Fruit fly (Drosophila melanogaster): ENCODE data around the gene SLIRP1.

The SLIRP1 gene

DNA sequence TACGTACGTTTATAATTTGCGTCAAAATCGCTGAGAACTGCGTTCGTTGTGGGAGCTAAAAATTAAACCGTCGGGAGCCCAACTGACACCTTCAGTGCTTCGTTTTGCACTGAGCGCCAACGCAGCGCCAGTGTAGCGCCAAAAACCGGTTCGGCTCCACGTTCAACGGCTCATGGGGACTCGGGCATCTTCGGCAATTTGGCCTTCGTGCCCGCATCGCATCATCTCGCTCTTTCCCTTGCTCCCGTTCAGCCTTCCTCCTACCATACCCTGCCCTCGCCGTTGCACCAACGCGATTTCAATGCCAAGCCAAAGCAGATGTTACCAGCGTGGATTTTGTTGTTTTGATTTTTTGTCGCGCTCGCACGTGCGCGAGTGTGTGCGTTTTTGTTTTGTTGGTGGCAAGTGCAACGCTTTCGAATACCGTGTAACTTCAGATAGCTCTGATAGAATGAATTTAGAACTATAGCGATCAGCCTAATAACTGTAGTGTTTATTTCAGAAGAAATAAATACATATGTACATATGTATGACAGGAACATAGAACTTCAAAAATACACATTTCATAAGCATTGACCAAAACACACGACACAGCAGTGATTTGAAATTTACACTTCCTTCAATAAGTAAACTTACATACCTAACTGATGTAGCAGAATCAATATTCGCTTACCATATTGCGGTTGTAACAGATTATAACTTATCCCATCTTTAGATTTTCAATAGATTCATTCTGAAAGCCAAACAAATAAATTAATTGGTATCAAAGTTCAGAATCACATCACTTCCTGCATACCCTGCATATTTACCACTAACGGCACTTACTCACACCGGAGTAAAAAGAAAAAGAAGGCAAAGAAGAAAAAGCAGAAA lies 37.8 kb downstream of the SLIRP1 start, which contains the start of gene Mnr (continued):
- TF ChIP-seq Nf-YA (GFP tag; IDR thresholded peaks at IDR 0.05) (no peak), CG7963 (GFP tag; IDR thresholded peaks at IDR 0.05; ENCODE audit: partially characterized antibody) (no peak), knrl (GFP tag; IDR thresholded peaks at IDR 0.05; ENCODE audit: partially characterized antibody) (0 out of 3 replicates have a peak, but pooled peaks have one; percentile 30), Optix (GFP tag; IDR thresholded peaks at IDR 0.05) (no peak), CG14860 (GFP tag; IDR thresholded peaks at IDR 0.05; ENCODE audit: partially characterized antibody) (no peak), al (GFP tag; IDR thresholded peaks at IDR 0.05) (no peak), repo (GFP tag; optimal IDR thresholded peaks at IDR 0.05) (no peak), CG6765 (GFP tag; optimal IDR thresholded peaks at IDR 0.05) (no peak), Ptx1 (GFP tag; IDR thresholded peaks at IDR 0.05) (0 out of 2 replicates have a peak, but pooled peaks have one; percentile 7), ap (GFP tag; IDR thresholded peaks at IDR 0.05) (no peak), CG4707 (GFP tag; optimal IDR thresholded peaks at IDR 0.05) (no peak), nmo (GFP tag; optimal IDR thresholded peaks at IDR 0.05) (peak; percentile 2), Eip74EF (GFP tag; optimal IDR thresholded peaks at IDR 0.05) (no peak), eyg (GFP tag; optimal IDR thresholded peaks at IDR 0.05) (no peak), CG6791 (GFP tag; IDR thresholded peaks at IDR 0.05; ENCODE audit: partially characterized antibody) (no peak), CG1792 (GFP tag; optimal IDR thresholded peaks at IDR 0.05) (no peak), gcm2 (GFP tag; optimal IDR thresholded peaks at IDR 0.05) (peak; percentile 28), CG15514 (GFP tag; optimal IDR thresholded peaks at IDR 0.05) (peak; percentile 24), CG15601 (tag; optimal IDR thresholded peaks at IDR 0.05) (no peak), CG43689 (GFP tag; IDR thresholded peaks at IDR 0.05) (no peak), Dad (GFP tag; optimal IDR thresholded peaks at IDR 0.05) (no peak), slou (GFP tag; optimal IDR thresholded peaks at IDR 0.05) (no peak), E2f2 (GFP tag; IDR thresholded peaks at IDR 0.05) (peak; percentile 15; the same call in 1 of the 2 replicates), twi (tag; optimal IDR thresholded peaks at IDR 0.05) (peak; percentile 93), H15 (GFP tag; IDR thresholded peaks at IDR 0.05) (no peak), Hmx (GFP tag; optimal IDR thresholded peaks at IDR 0.05) (no peak), MBD-R2 (GFP tag; IDR thresholded peaks at IDR 0.05) (no peak), CG4424 (GFP tag; optimal IDR thresholded peaks at IDR 0.05) (no peak), stwl (tag; optimal IDR thresholded peaks at IDR 0.05) (peak; percentile 9), gem (tag; optimal IDR thresholded peaks at IDR 0.05) (no peak), CG18476 (GFP tag; optimal IDR thresholded peaks at IDR 0.05) (no peak), B-H2 (GFP tag; optimal IDR thresholded peaks at IDR 0.05) (no peak), Kr (GFP tag; optimal IDR thresholded peaks at IDR 0.05) (no peak), jing (GFP tag; optimal IDR thresholded peaks at IDR 0.05) (no peak), CG12659 (GFP tag; optimal IDR thresholded peaks at IDR 0.05) (no peak), Abd-B (GFP tag; optimal IDR thresholded peaks at IDR 0.05) (peak; percentile 15), CG33213 (GFP tag; optimal IDR thresholded peaks at IDR 0.05) (no peak), maf-S (GFP tag; optimal IDR thresholded peaks at IDR 0.05) (no peak), CG2678 (tag; optimal IDR thresholded peaks at IDR 0.05) (peak; percentile 13), crol (GFP tag; IDR thresholded peaks at IDR 0.05) (peak; percentile 98), jumu (GFP tag; optimal IDR thresholded peaks at IDR 0.05) (peak; percentile 5), cato (GFP tag; optimal IDR thresholded peaks at IDR 0.05; ENCODE audit: borderline replicate concordance) (no peak), ac (GFP tag; optimal IDR thresholded peaks at IDR 0.05) (no peak), CG18599 (GFP tag; optimal IDR thresholded peaks at IDR 0.05) (no peak), lov (optimal IDR thresholded peaks at IDR 0.05) (no peak), lov (GFP tag; IDR thresholded peaks at IDR 0.05) (no peak), CG1647 (GFP tag; optimal IDR thresholded peaks at IDR 0.05) (no peak), caup (GFP tag; optimal IDR thresholded peaks at IDR 0.05; ENCODE audit: severe bottlenecking) (no peak), exex (tag; optimal IDR thresholded peaks at IDR 0.05) (no peak)

All from whole organism, embryonic.